Worm (Caenorhabditis elegans) whole organism, mixed stage, embryonic: ENCODE data around the gene C14C10.1.

Experiments used
- elt-1 ChIP-seq: sonication (generic microtip); optimal IDR thresholded peaks from 2 replicates; lab custom pipeline; 2017; ENCODE audit warnings: missing genetic modification characterization, mild to moderate bottlenecking, missing compliant biosample characterization, antibody characterized with exemption, moderate library complexity, borderline replicate concordance; ENCODE audit not compliant: insufficient read depth
- nhr-76 ChIP-seq: sonication (generic microtip); optimal IDR thresholded peaks from 2 replicates; lab custom pipeline; 2017; ENCODE audit warnings: missing biosample characterization, missing genetic modification characterization

DNA sequence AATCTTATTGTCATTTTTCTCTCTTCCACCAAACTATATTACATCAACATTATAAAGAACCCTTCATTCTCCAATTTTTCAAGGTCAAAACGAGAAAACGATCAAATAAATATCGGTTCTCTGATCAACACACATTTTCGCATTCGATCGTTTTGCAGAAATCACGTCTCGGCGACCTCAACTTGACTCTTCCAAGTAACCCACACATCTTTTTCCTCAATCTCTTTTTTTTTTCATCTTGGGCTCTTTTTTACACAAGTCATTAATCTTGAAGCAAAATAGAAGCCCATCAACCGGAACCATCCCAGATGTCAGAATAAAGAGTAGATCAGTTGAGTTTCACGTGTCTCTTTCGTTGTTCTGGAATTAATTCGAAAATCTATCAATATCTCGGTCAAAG is 48.1 kb downstream of the C14C10.1 start:
- TF ChIP-seq elt-1 (tag; lab: Kevin White, UChicago) (no peak), nhr-76 (tag; lab: Kevin White, UChicago) (no peak)
